Fruit fly (Drosophila melanogaster) whole organism, wandering third instar larva: Measurements from ENCODE around the gene CG7878.
A peak's percentile ranks its signal among the peaks of the same experiment; 100 is the strongest.

Experiments
- Abd-B ChIP-seq: fragments of >200 bp; optimal IDR thresholded peaks from 2 replicates; lab custom pipeline; 2017; ENCODE audit warnings: missing biosample characterization, missing genetic modification characterization
- CG32264 ChIP-seq: fragments of 200-800 bp; sonication (Bioruptor generic); optimal IDR thresholded peaks from 2 replicates; lab custom pipeline; 2016; ENCODE audit warnings: missing biosample characterization, missing genetic modification characterization
- CG9705 ChIP-seq: fragments of 200-800 bp; sonication (Bioruptor generic); optimal IDR thresholded peaks from 2 replicates; lab custom pipeline; 2018; ENCODE audit warnings: missing biosample characterization, mild to moderate bottlenecking, missing genetic modification characterization
- CrebA ChIP-seq: fragments of 200-800 bp; sonication (Bioruptor generic); optimal IDR thresholded peaks from 2 replicates; lab custom pipeline; 2016; ENCODE audit warnings: missing biosample characterization, mild to moderate bottlenecking, missing genetic modification characterization, borderline replicate concordance
- Dfd ChIP-seq: fragments of >200 bp; optimal IDR thresholded peaks from 2 replicates; lab custom pipeline; 2017; ENCODE audit warnings: missing biosample characterization, missing genetic modification characterization
- Dif ChIP-seq: fragments of 200-275, 200-300 bp; sonication (Bioruptor generic); optimal IDR thresholded peaks from 2 replicates; lab custom pipeline; 2018; ENCODE audit warnings: missing biosample characterization, missing genetic modification characterization; ENCODE audit not compliant: partially characterized antibody
- GATAd ChIP-seq: sonication (Bioruptor generic); optimal IDR thresholded peaks from 2 replicates; lab custom pipeline; 2016; ENCODE audit warnings: missing biosample characterization, missing genetic modification characterization
- HLH106 ChIP-seq: fragments of 200-800 bp; optimal IDR thresholded peaks from 3 replicates; lab custom pipeline; 2019; ENCODE audit warnings: missing biosample characterization, mild to moderate bottlenecking, missing genetic modification characterization, moderate library complexity
- Hnf4 ChIP-seq: fragments of 200-800 bp; sonication (Bioruptor generic); optimal IDR thresholded peaks from 2 replicates; lab custom pipeline; 2016; ENCODE audit warnings: missing biosample characterization, mild to moderate bottlenecking, missing genetic modification characterization
- Hr78 ChIP-seq: fragments of >200 bp; optimal IDR thresholded peaks from 2 replicates; lab custom pipeline; 2017; ENCODE audit warnings: missing biosample characterization, missing genetic modification characterization
- Hr83 ChIP-seq: fragments of 200-300 bp; sonication (Bioruptor generic); optimal IDR thresholded peaks from 2 replicates; lab custom pipeline; 2016; ENCODE audit warnings: missing biosample characterization, mild to moderate bottlenecking, missing genetic modification characterization, moderate library complexity; ENCODE audit not compliant: poor library complexity, severe bottlenecking
- Jra ChIP-seq: sonication (Bioruptor generic); optimal IDR thresholded peaks from 2 replicates; lab custom pipeline; 2016; ENCODE audit warnings: missing biosample characterization, missing genetic modification characterization
- Mio ChIP-seq: sonication (Bioruptor generic); optimal IDR thresholded peaks from 2 replicates; lab custom pipeline; 2016; ENCODE audit warnings: missing biosample characterization, missing genetic modification characterization
- Myc ChIP-seq: fragments of >200 bp; optimal IDR thresholded peaks from 2 replicates; lab custom pipeline; 2017
- N ChIP-seq: fragments of >200 bp; optimal IDR thresholded peaks from 2 replicates; lab custom pipeline; 2018; ENCODE audit warnings: missing biosample characterization, missing external identifiers, missing genetic modification characterization
- OdsH ChIP-seq: fragments of 200-800 bp; sonication (Bioruptor generic); optimal IDR thresholded peaks from 2 replicates; lab custom pipeline; 2016; ENCODE audit warnings: missing biosample characterization, mild to moderate bottlenecking, missing genetic modification characterization
- Rel ChIP-seq, 2 experiments: fragments of 200-800 bp; sonication (Bioruptor generic) in 1 of 2; optimal IDR thresholded peaks; 2 replicates in 1 of 2; 3 replicates in 1 of 2; lab custom pipeline; 2016 to 2019; ENCODE audit warnings: mild to moderate bottlenecking in 2 of 2, missing biosample characterization in 2 of 2, missing genetic modification characterization in 2 of 2, moderate library complexity in 1 of 2
- Sp1 ChIP-seq: fragments of 200-800 bp; sonication (Bioruptor generic); optimal IDR thresholded peaks from 3 replicates; lab custom pipeline; 2019; ENCODE audit warnings: missing biosample characterization, mild to moderate bottlenecking, missing genetic modification characterization, moderate library complexity
- Vsx2 ChIP-seq: fragments of 200-300, 225-300 bp; sonication (Bioruptor generic); optimal IDR thresholded peaks from 2 replicates; lab custom pipeline; 2018; ENCODE audit warnings: missing biosample characterization, missing genetic modification characterization; ENCODE audit not compliant: partially characterized antibody
- br ChIP-seq: fragments of 200-800 bp; sonication (Bioruptor generic); optimal IDR thresholded peaks from 2 replicates; lab custom pipeline; 2016; ENCODE audit warnings: missing biosample characterization, missing genetic modification characterization
- brk ChIP-seq: fragments of 200-800 bp; sonication (Bioruptor generic); optimal IDR thresholded peaks from 2 replicates; lab custom pipeline; 2016; ENCODE audit warnings: missing biosample characterization, mild to moderate bottlenecking, missing genetic modification characterization
- dl ChIP-seq, 2 experiments: fragments of 175-275, 200-275 bp in 1 of 2; fragments of 200-275 bp in 1 of 2; sonication (Bioruptor generic); optimal IDR thresholded peaks; lab custom pipeline; 2018; ENCODE audit warnings: mild to moderate bottlenecking in 2 of 2, missing biosample characterization in 2 of 2, missing genetic modification characterization in 2 of 2, moderate library complexity in 2 of 2; ENCODE audit not compliant: partially characterized antibody in 2 of 2, insufficient read depth in 1 of 2
- dmrt93B ChIP-seq: fragments of 200-800 bp; sonication (Bioruptor generic); optimal IDR thresholded peaks from 2 replicates; lab custom pipeline; 2018; ENCODE audit warnings: missing biosample characterization, mild to moderate bottlenecking, missing genetic modification characterization
- dsf ChIP-seq: sonication (Bioruptor generic); optimal IDR thresholded peaks from 2 replicates; lab custom pipeline; 2016; ENCODE audit warnings: missing biosample characterization, missing genetic modification characterization, borderline replicate concordance
- ey ChIP-seq: fragments of 200-800 bp; sonication (Bioruptor generic); optimal IDR thresholded peaks from 2 replicates; lab custom pipeline; 2016; ENCODE audit warnings: missing biosample characterization, missing genetic modification characterization
- foxo ChIP-seq, 2 experiments: fragments of 200-800 bp; sonication (Bioruptor generic); optimal IDR thresholded peaks; 2 replicates in 1 of 2; 3 replicates in 1 of 2; lab custom pipeline; 2016 to 2017; ENCODE audit warnings: missing biosample characterization in 2 of 2, missing genetic modification characterization in 2 of 2
- fru ChIP-seq: fragments of 200-800 bp; sonication (Bioruptor generic); optimal IDR thresholded peaks from 3 replicates; lab custom pipeline; 2016; ENCODE audit warnings: missing biosample characterization, mild to moderate bottlenecking, missing genetic modification characterization
- h ChIP-seq: fragments of 200-800 bp; sonication (Bioruptor generic); optimal IDR thresholded peaks from 3 replicates; lab custom pipeline; 2016; ENCODE audit warnings: missing biosample characterization, mild to moderate bottlenecking, missing genetic modification characterization
- jim ChIP-seq: fragments of 175-275, 200-325 bp; sonication (Bioruptor generic); optimal IDR thresholded peaks from 2 replicates; lab custom pipeline; 2016; ENCODE audit warnings: missing biosample characterization, mild to moderate bottlenecking, missing genetic modification characterization
- lola ChIP-seq: fragments of >200 bp; optimal IDR thresholded peaks from 2 replicates; lab custom pipeline; 2017; ENCODE audit warnings: missing biosample characterization, missing genetic modification characterization
- pan ChIP-seq: fragments of >200 bp; optimal IDR thresholded peaks from 2 replicates; lab custom pipeline; 2017
- psq ChIP-seq: fragments of 200-800 bp; sonication (Bioruptor generic); optimal IDR thresholded peaks from 3 replicates; lab custom pipeline; 2017; ENCODE audit warnings: missing biosample characterization, mild to moderate bottlenecking, missing genetic modification characterization, moderate library complexity
- rgr ChIP-seq: fragments of 200-800 bp; sonication (Bioruptor generic); optimal IDR thresholded peaks from 3 replicates; lab custom pipeline; 2016; ENCODE audit warnings: missing biosample characterization, mild to moderate bottlenecking, missing genetic modification characterization
- sage ChIP-seq: fragments of 200-800 bp; sonication (Bioruptor generic); optimal IDR thresholded peaks from 2 replicates; lab custom pipeline; 2016; ENCODE audit warnings: missing biosample characterization, mild to moderate bottlenecking, missing genetic modification characterization
- sv ChIP-seq: fragments of 200-800 bp; sonication (Bioruptor generic); optimal IDR thresholded peaks from 3 replicates; lab custom pipeline; 2016; ENCODE audit warnings: missing biosample characterization, missing genetic modification characterization
- tai ChIP-seq: sonication (Bioruptor generic); optimal IDR thresholded peaks from 2 replicates; lab custom pipeline; 2016; ENCODE audit warnings: missing biosample characterization, missing genetic modification characterization
- usp ChIP-seq: fragments of >200 bp; optimal IDR thresholded peaks from 2 replicates; lab custom pipeline; 2017; ENCODE audit warnings: missing biosample characterization, missing genetic modification characterization
- woc ChIP-seq: sonication (Bioruptor generic); optimal IDR thresholded peaks from 2 replicates; lab custom pipeline; 2016; ENCODE audit warnings: missing biosample characterization, mild to moderate bottlenecking, missing genetic modification characterization

CG7878 gene

dm6 chr3R:8105088-8105542 lies 17.4 kb upstream of the CG7878 start, which contains the start of gene puc:
puc (plus strand) TSS chr3R:8105332.
- peak; percentile 78 for TF ChIP-seq brk
- TF ChIP-seq Abd-B (GFP tag; lab: Kevin White, UChicago): no peak
- TF ChIP-seq tai (GFP tag; lab: Kevin White, UChicago): peak; percentile 26
- TF ChIP-seq dmrt93B: no peak
- no peak for TF ChIP-seq Rel (GFP tag; optimal IDR thresholded peaks at IDR 0.05; lab: Kevin White, UChicago)
- peak; percentile 46 for TF ChIP-seq Rel (tag; optimal IDR thresholded peaks at IDR 0.05; lab: Kevin White, UChicago)
- TF ChIP-seq Sp1: peak; percentile 62
- no peak for TF ChIP-seq Mio (GFP tag; lab: Kevin White, UChicago)
- TF ChIP-seq Hr83 (GFP tag; lab: Kevin White, UChicago): peak; percentile 89
- TF ChIP-seq lola (GFP tag; lab: Kevin White, UChicago): no peak
- TF ChIP-seq rgr: peak; percentile 61
- TF ChIP-seq Dif: peak; percentile 81
- TF ChIP-seq jim (GFP tag; lab: Kevin White, UChicago): no peak
- no peak for TF ChIP-seq CG9705 (GFP tag; lab: Kevin White, UChicago)
- TF ChIP-seq Myc (lab: Kevin White, UChicago): peak; percentile 22
- TF ChIP-seq br (GFP tag; lab: Kevin White, UChicago): peak; percentile 24
- no peak for TF ChIP-seq Hr78 (GFP tag; lab: Kevin White, UChicago)
- TF ChIP-seq dl (GFP tag; optimal IDR thresholded peaks at IDR 0.05; lab: Kevin White, UChicago; ENCODE audit: insufficient read depth in 1 of 2, partially characterized antibody in 2 of 2): peak; percentile 14 to 56
- TF ChIP-seq CG32264: no peak
- TF ChIP-seq sage (GFP tag; lab: Kevin White, UChicago): peak; percentile 20
- TF ChIP-seq dsf (GFP tag; lab: Kevin White, UChicago): peak; percentile 44
- TF ChIP-seq Jra: peak; percentile 35
- peak; percentile 28 for TF ChIP-seq fru (GFP tag; lab: Kevin White, UChicago)
- TF ChIP-seq woc (GFP tag; lab: Kevin White, UChicago): no peak
- no peak for TF ChIP-seq pan (lab: Kevin White, UChicago)
- no peak for TF ChIP-seq CrebA (GFP tag; lab: Kevin White, UChicago)
- peak; percentile 17 for TF ChIP-seq sv (GFP tag; lab: Kevin White, UChicago)
- TF ChIP-seq h: peak; percentile 66
- TF ChIP-seq psq: peak; percentile 93
- TF ChIP-seq HLH106: peak; percentile 16
- no peak for TF ChIP-seq Dfd (GFP tag; lab: Kevin White, UChicago)
- TF ChIP-seq OdsH (GFP tag; lab: Kevin White, UChicago): peak; percentile 49
- peak; percentile 66 for TF ChIP-seq Hnf4 (GFP tag; lab: Kevin White, UChicago)
- peak; percentile 92 for TF ChIP-seq Vsx2 (GFP tag; lab: Kevin White, UChicago)
- TF ChIP-seq GATAd (GFP tag; lab: Kevin White, UChicago): no peak
- TF ChIP-seq foxo (GFP tag; optimal IDR thresholded peaks at IDR 0.05; lab: Kevin White, UChicago): peak; percentile 22 to 55

dm6 chr3R:8105839-8106718 lies 16.4 kb upstream of the CG7878 start:
- TF ChIP-seq Jra (peak; percentile 89), pan (lab: Kevin White, UChicago) (no peak), Abd-B (GFP tag; lab: Kevin White, UChicago) (no peak), jim (GFP tag; lab: Kevin White, UChicago) (peak; percentile 51), Hr78 (GFP tag; lab: Kevin White, UChicago) (no peak), brk (peak; percentile 86), Dif (peak; percentile 69), Rel (GFP tag; optimal IDR thresholded peaks at IDR 0.05; lab: Kevin White, UChicago) (peak; percentile 93), Rel (tag; optimal IDR thresholded peaks at IDR 0.05; lab: Kevin White, UChicago) (peak; percentile 95), Hnf4 (GFP tag; lab: Kevin White, UChicago) (peak; percentile 74), woc (GFP tag; lab: Kevin White, UChicago) (peak; percentile 57), usp (GFP tag; lab: Kevin White, UChicago) (no peak), CrebA (GFP tag; lab: Kevin White, UChicago) (peak; percentile 98), CG32264 (peak; percentile 73), Dfd (GFP tag; lab: Kevin White, UChicago) (no peak), dsf (GFP tag; lab: Kevin White, UChicago) (no peak), Sp1 (peak; percentile 99), dmrt93B (peak; percentile 55), OdsH (GFP tag; lab: Kevin White, UChicago) (peak; percentile 58), ey (peak; percentile 23), fru (GFP tag; lab: Kevin White, UChicago) (peak; percentile 70), HLH106 (peak; percentile 66), N (GFP tag; lab: Kevin White, UChicago) (no peak), psq (peak; percentile 98), sage (GFP tag; lab: Kevin White, UChicago) (peak; percentile 93), foxo (GFP tag; optimal IDR thresholded peaks at IDR 0.05; lab: Kevin White, UChicago) (peak in 1 of 2 experiments; percentile 85), sv (GFP tag; lab: Kevin White, UChicago) (no peak), Vsx2 (GFP tag; lab: Kevin White, UChicago) (peak; percentile 73), dl (GFP tag; optimal IDR thresholded peaks at IDR 0.05; lab: Kevin White, UChicago; ENCODE audit: insufficient read depth in 1 of 2, partially characterized antibody in 2 of 2) (peak; percentile 67 to 89), lola (GFP tag; lab: Kevin White, UChicago) (no peak), tai (GFP tag; lab: Kevin White, UChicago) (peak; percentile 78), br (GFP tag; lab: Kevin White, UChicago) (peak; percentile 82), CG9705 (GFP tag; lab: Kevin White, UChicago) (peak; percentile 76), Myc (lab: Kevin White, UChicago) (no peak), Hr83 (GFP tag; lab: Kevin White, UChicago) (peak; percentile 91), GATAd (GFP tag; lab: Kevin White, UChicago) (no peak), h (peak; percentile 52), Mio (GFP tag; lab: Kevin White, UChicago) (peak; percentile 56), rgr (peak; percentile 63)
